Worm (Caenorhabditis elegans): ENCODE data around the gene daf-28.

daf-28 gene

DNA sequence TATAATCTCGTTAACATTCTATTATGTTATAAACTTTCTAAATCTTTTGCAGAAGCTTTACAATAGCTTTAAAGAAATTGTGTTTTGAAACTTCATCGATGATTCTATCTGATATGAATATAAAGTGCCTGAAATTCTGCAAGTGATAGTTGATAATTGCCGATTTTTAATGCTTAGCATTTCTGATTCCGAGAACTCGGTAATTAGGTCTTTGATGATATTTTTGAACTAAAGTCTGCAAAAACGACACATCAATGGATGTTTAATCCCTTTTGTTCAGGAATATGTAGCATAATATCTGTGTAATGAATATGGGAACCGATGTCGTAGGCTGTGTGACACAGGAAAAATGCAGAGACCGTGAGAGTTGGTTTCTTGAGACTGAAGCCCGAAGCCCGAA, 12.1 kb upstream of the daf-28 start:
- peak; percentile 33 for TF ChIP-seq sox-4 (tag; optimal IDR thresholded peaks at IDR 0.05)
- TF ChIP-seq unc-86 (tag; optimal IDR thresholded peaks at IDR 0.05) = no peak
- peak; percentile 92 for TF ChIP-seq dsc-1 (tag; optimal IDR thresholded peaks at IDR 0.05)

DNA sequence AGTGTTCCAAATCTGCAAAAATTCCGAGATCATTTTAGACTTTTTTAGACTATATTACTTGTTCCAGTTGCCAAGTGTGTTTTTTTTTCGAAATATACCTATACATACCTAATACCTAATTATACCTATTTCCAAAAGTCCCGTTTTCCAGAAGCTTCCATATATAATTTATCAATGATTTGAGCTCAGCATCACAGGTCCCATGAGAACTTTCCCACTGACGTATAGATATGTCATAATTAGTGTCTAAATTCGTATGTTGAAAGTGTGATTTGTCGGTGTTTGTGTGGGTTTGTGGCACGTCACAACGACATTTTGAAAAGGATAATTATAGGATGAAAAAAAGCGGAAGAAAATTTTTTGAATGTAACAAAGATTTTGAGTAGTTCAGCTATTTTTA, 9.4 kb upstream of the daf-28 start:
- TF ChIP-seq skn-1 (tag; optimal IDR thresholded peaks at IDR 0.05) (no peak), lin-15B (tag; optimal IDR thresholded peaks at IDR 0.05) (no peak), lin-35 (GFP tag; optimal IDR thresholded peaks at IDR 0.05) (no peak), mab-9 (GFP tag; IDR thresholded peaks at IDR 0.05) (no peak), sox-4 (tag; optimal IDR thresholded peaks at IDR 0.05) (no peak), nhr-90 (tag; optimal IDR thresholded peaks at IDR 0.05; ENCODE audit: poor library complexity) (no peak), fos-1 (tag; optimal IDR thresholded peaks at IDR 0.05) (no peak), hpl-2 (GFP tag; optimal IDR thresholded peaks at IDR 0.05) (no peak), pqm-1 (tag; optimal IDR thresholded peaks at IDR 0.05) (no peak), nhr-28 (tag; optimal IDR thresholded peaks at IDR 0.05) (no peak), mep-1 (tag; optimal IDR thresholded peaks at IDR 0.05) (no peak), elt-2 (tag; optimal IDR thresholded peaks at IDR 0.05) (no peak), Y116A8C.19 (tag; optimal IDR thresholded peaks at IDR 0.05; ENCODE audit: borderline replicate concordance) (no peak), lsy-2 (tag; optimal IDR thresholded peaks at IDR 0.05) (no peak), nhr-19 (GFP tag; conservative IDR thresholded peaks at IDR 0.05) (no peak), alr-1 (tag; optimal IDR thresholded peaks at IDR 0.05; ENCODE audit: borderline replicate concordance) (no peak), ztf-11 (tag; optimal IDR thresholded peaks at IDR 0.05) (no peak), tbx-2 (tag; optimal IDR thresholded peaks at IDR 0.05) (no peak), fkh-8 (tag; optimal IDR thresholded peaks at IDR 0.05) (peak; percentile 51), vab-15 (tag; optimal IDR thresholded peaks at IDR 0.05) (no peak), unc-98 (GFP tag; IDR thresholded peaks at IDR 0.05) (no peak), ces-1 (GFP tag; optimal IDR thresholded peaks at IDR 0.05) (no peak), dsc-1 (tag; optimal IDR thresholded peaks at IDR 0.05) (peak; percentile 40), nhr-85 (tag) (no peak), ceh-90 (tag; optimal IDR thresholded peaks at IDR 0.05) (no peak), ceh-8 (GFP tag; optimal IDR thresholded peaks at IDR 0.05) (peak; percentile 71), mdl-1 (tag; optimal IDR thresholded peaks at IDR 0.05) (no peak), nhr-71 (tag; optimal IDR thresholded peaks at IDR 0.05) (peak; percentile 8), nhr-12 (tag; optimal IDR thresholded peaks at IDR 0.05) (no peak), lir-3 (tag; optimal IDR thresholded peaks at IDR 0.05; ENCODE audit: poor library complexity) (no peak), pax-3 (tag; optimal IDR thresholded peaks at IDR 0.05) (peak; percentile 8), aha-1 (tag; optimal IDR thresholded peaks at IDR 0.05) (no peak), irx-1 (tag; optimal IDR thresholded peaks at IDR 0.05) (no peak), egl-13 (tag; optimal IDR thresholded peaks at IDR 0.05) (no peak), swsn-7 (tag; optimal IDR thresholded peaks at IDR 0.05) (no peak), fkh-4 (tag; optimal IDR thresholded peaks at IDR 0.05; ENCODE audit: borderline replicate concordance) (no peak), hlh-4 (tag; optimal IDR thresholded peaks at IDR 0.05) (no peak), xbp-1 (tag; optimal IDR thresholded peaks at IDR 0.05) (no peak), efl-1 (optimal IDR thresholded peaks at IDR 0.05) (no peak), efl-1 (GFP tag; optimal IDR thresholded peaks at IDR 0.05 in 1 of 2) (peak in 1 of 2 experiments; percentile 37), unc-62 (GFP tag; optimal IDR thresholded peaks at IDR 0.05) (no peak), rnt-1 (tag; optimal IDR thresholded peaks at IDR 0.05) (no peak), lin-14 (GFP tag; optimal IDR thresholded peaks at IDR 0.05) (no peak), aly-2 (tag; optimal IDR thresholded peaks at IDR 0.05) (no peak), tlp-1 (tag; optimal IDR thresholded peaks at IDR 0.05) (no peak), fkh-10 (GFP tag; optimal IDR thresholded peaks at IDR 0.05) (no peak)

Measured in whole organism, L1 larva.